Worm (Caenorhabditis elegans) whole organism, young adult: Measurements from ENCODE around the gene T09B9.4.

Source experiments
- ama-1 ChIP-seq, 3 experiments: fragments of 150-350 bp in 1 of 3; sonication (generic microtip) in 2 of 3; optimal IDR thresholded peaks; 2 replicates each; lab custom pipeline; 2014 to 2018; ENCODE audit warnings: missing biosample characterization in 2 of 3, missing genetic modification characterization in 2 of 3, missing genetic modification reagents in 2 of 3
- aptf-2 ChIP-seq: fragments of 200-800 bp; sonication (Bioruptor generic); conservative IDR thresholded peaks from 2 replicates; pipeline ENCODE4 v1.3.6; 2022; ENCODE audit warnings: missing genetic modification reagents, missing genetic modification characterization, missing compliant biosample characterization
- atf-7 ChIP-seq: sonication (generic microtip); optimal IDR thresholded peaks from 2 replicates; lab custom pipeline; 2017; ENCODE audit warnings: mild to moderate bottlenecking, missing genetic modification characterization, missing compliant biosample characterization
- ccch-3 ChIP-seq: fragments of 200-800 bp; sonication (Bioruptor generic); optimal IDR thresholded peaks from 2 replicates; lab custom pipeline; 2018; ENCODE audit warnings: mild to moderate bottlenecking, missing genetic modification characterization, missing compliant biosample characterization
- lin-26 ChIP-seq: fragments of 200-800 bp; sonication (Bioruptor generic); IDR thresholded peaks from 2 replicates; pipeline ENCODE4 v1.3.6; 2022; ENCODE audit warnings: missing genetic modification reagents, missing genetic modification characterization, missing compliant biosample characterization
- lin-54 ChIP-seq: fragments of 200-800 bp; sonication (Bioruptor generic); optimal IDR thresholded peaks from 2 replicates; lab custom pipeline; 2018; ENCODE audit warnings: mild to moderate bottlenecking, missing genetic modification characterization, missing compliant biosample characterization
- madf-10 ChIP-seq: sonication (generic microtip); optimal IDR thresholded peaks from 2 replicates; lab custom pipeline; 2016; ENCODE audit warnings: mild to moderate bottlenecking, missing genetic modification characterization, missing compliant biosample characterization
- madf-3 ChIP-seq: fragments of 200-800 bp; sonication (Bioruptor generic); IDR thresholded peaks from 2 replicates; pipeline ENCODE4 v1.3.6; 2022; ENCODE audit warnings: missing genetic modification reagents, missing genetic modification characterization, missing compliant biosample characterization
- sea-2 ChIP-seq: fragments of 200-800 bp; sonication (Bioruptor generic); IDR thresholded peaks from 2 replicates; pipeline ENCODE4 v1.3.6; 2022; ENCODE audit warnings: missing genetic modification characterization, missing compliant biosample characterization
- unc-62 ChIP-seq: fragments of 150-350 bp; optimal IDR thresholded peaks from 2 replicates; lab custom pipeline; 2014; ENCODE audit warnings: missing biosample characterization, missing genetic modification reagents, missing genetic modification characterization
- ztf-3 ChIP-seq: fragments of 200-800 bp; sonication (Bioruptor generic); optimal IDR thresholded peaks from 2 replicates; lab custom pipeline; 2018; ENCODE audit warnings: mild to moderate bottlenecking, missing genetic modification characterization, missing compliant biosample characterization

- no peak for TF ChIP-seq sea-2
- TF ChIP-seq madf-3 (GFP tag; lab: Robert Waterston, UW) = no peak
- TF ChIP-seq ztf-3 = no peak
- no peak for TF ChIP-seq unc-62
- TF ChIP-seq atf-7 = no peak
- TF ChIP-seq ama-1 (optimal IDR thresholded peaks at IDR 0.05; lab: Kevin White, UChicago) = no peak
- no peak for TF ChIP-seq ama-1 (GFP tag; optimal IDR thresholded peaks at IDR 0.05; lab: Kevin White, UChicago)
- no peak for TF ChIP-seq madf-10 (tag; lab: Kevin White, UChicago)
- TF ChIP-seq aptf-2 (GFP tag; lab: Robert Waterston, UW) = no peak
- TF ChIP-seq ccch-3 (GFP tag; lab: Kevin White, UChicago) = no peak
- TF ChIP-seq lin-54 (GFP tag; lab: Kevin White, UChicago) = no peak
- no peak for TF ChIP-seq lin-26 (GFP tag; lab: Robert Waterston, UW)
Observed at ce11 chrX:9804735-9805134, 30.6 kb upstream of the T09B9.4 start.
